Worm (Caenorhabditis elegans) whole organism, late embryonic: ENCODE results near the gene flp-15.

Source experiments
- T23F11.4 ChIP-seq: fragments of 200-800 bp; sonication (Bioruptor generic); optimal IDR thresholded peaks from 2 replicates; lab custom pipeline; 2018; ENCODE audit warnings: mild to moderate bottlenecking, missing genetic modification characterization, missing compliant biosample characterization
- ama-1 ChIP-seq: fragments of 150-350 bp; optimal IDR thresholded peaks from 2 replicates; lab custom pipeline; 2014
- hlh-30 ChIP-seq: sonication (generic microtip); optimal IDR thresholded peaks from 2 replicates; lab custom pipeline; 2017; ENCODE audit warnings: antibody characterized with exemption, missing genetic modification characterization, missing compliant biosample characterization; ENCODE audit not compliant: insufficient read depth
- hlh-6 ChIP-seq: sonication (generic microtip); optimal IDR thresholded peaks from 2 replicates; lab custom pipeline; 2016; ENCODE audit warnings: missing genotype, missing genetic modification characterization, missing compliant biosample characterization
- nfya-1 ChIP-seq: sonication (generic microtip); optimal IDR thresholded peaks from 2 replicates; lab custom pipeline; 2017; ENCODE audit warnings: missing genetic modification characterization, mild to moderate bottlenecking, missing compliant biosample characterization, antibody characterized with exemption, moderate library complexity
- npax-4 ChIP-seq: sonication (generic microtip); optimal IDR thresholded peaks from 2 replicates; lab custom pipeline; 2016; ENCODE audit warnings: missing genetic modification characterization, missing compliant biosample characterization
- pag-3 ChIP-seq: sonication (generic microtip); optimal IDR thresholded peaks from 2 replicates; lab custom pipeline; 2016; ENCODE audit warnings: missing compliant biosample characterization, missing genetic modification characterization, borderline replicate concordance
- pha-4 ChIP-seq: fragments of 150-350 bp; optimal IDR thresholded peaks from 2 replicates; lab custom pipeline; 2018; ENCODE audit warnings: missing biosample characterization, missing genetic modification reagents, missing genetic modification characterization
- tbx-2 ChIP-seq: sonication (generic microtip); optimal IDR thresholded peaks from 2 replicates; lab custom pipeline; 2016; ENCODE audit warnings: missing genetic modification characterization, missing compliant biosample characterization
- ttx-3 ChIP-seq: sonication (generic microtip); optimal IDR thresholded peaks from 2 replicates; lab custom pipeline; 2016; ENCODE audit warnings: missing genetic modification reagents, missing genetic modification characterization, missing compliant biosample characterization

- TF ChIP-seq hlh-30 (tag; lab: Kevin White, UChicago) = no peak
- no peak for TF ChIP-seq nfya-1 (tag; lab: Kevin White, UChicago)
- no peak for TF ChIP-seq ttx-3 (tag; lab: Kevin White, UChicago)
- no peak for TF ChIP-seq hlh-6 (tag; lab: Kevin White, UChicago)
- TF ChIP-seq npax-4 (tag; lab: Kevin White, UChicago) = no peak
- TF ChIP-seq ama-1 (lab: Kevin White, UChicago) = no peak
- no peak for TF ChIP-seq tbx-2 (tag; lab: Kevin White, UChicago)
- TF ChIP-seq pha-4 (tag; lab: Kevin White, UChicago) = no peak
- no peak for TF ChIP-seq T23F11.4 (GFP tag; lab: Kevin White, UChicago)
- TF ChIP-seq pag-3 (tag; lab: Kevin White, UChicago) = no peak
Measured at ce11 chrIII:13640003-13640499, 27.6 kb downstream of the flp-15 start.
